Worm (Caenorhabditis elegans) whole organism, late embryonic: ENCODE measurements around the gene oatr-1.

Source experiments
- T23F11.4 ChIP-seq: fragments of 200-800 bp; sonication (Bioruptor generic); optimal IDR thresholded peaks from 2 replicates; lab custom pipeline; 2018; ENCODE audit warnings: mild to moderate bottlenecking, missing genetic modification characterization, missing compliant biosample characterization
- ama-1 ChIP-seq: fragments of 150-350 bp; optimal IDR thresholded peaks from 2 replicates; lab custom pipeline; 2014
- elt-2 ChIP-seq: sonication (generic microtip); optimal IDR thresholded peaks from 2 replicates; lab custom pipeline; 2016; ENCODE audit warnings: missing genetic modification reagents, missing genetic modification characterization, missing compliant biosample characterization
- fkh-10 ChIP-seq: fragments of 150-350 bp; optimal IDR thresholded peaks from 2 replicates; lab custom pipeline; 2014; ENCODE audit warnings: missing biosample characterization, missing genetic modification reagents, missing genetic modification characterization
- madf-2 ChIP-seq: sonication (generic microtip); optimal IDR thresholded peaks from 2 replicates; lab custom pipeline; 2017; ENCODE audit warnings: missing genetic modification characterization, missing compliant biosample characterization
- syd-9 ChIP-seq: sonication (generic microtip); optimal IDR thresholded peaks from 2 replicates; lab custom pipeline; 2016; ENCODE audit warnings: mild to moderate bottlenecking, missing genetic modification characterization, moderate library complexity, missing compliant biosample characterization

DNA sequence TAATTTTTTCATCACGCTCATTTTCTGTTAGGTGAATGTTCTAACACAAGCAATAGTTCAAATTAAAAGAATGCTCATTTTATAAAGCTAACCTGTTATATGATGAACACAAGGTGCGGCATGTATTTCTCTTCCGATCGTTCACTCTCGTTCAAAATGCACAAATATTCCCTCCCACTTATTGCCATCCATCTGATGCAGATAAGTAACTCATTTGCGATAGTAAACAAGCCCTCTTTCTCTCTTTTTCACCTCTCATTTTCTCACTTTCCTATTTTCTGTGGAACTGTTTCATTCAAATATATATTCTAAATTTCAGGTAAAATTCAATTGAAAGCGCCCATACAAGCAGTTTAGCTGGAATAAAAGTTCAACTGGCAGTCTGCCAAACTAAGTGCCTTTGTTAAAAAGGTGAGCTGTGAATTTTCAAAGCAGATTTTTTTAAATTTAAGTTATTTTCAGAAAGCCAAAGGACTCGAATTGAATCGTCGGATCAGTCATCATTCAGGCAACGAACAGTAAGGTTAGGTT lies 49.9 kb downstream of the oatr-1 start, which contains the start of the genes trmt-10C.2 and C56G2.22:
- TF ChIP-seq ama-1 (lab: Kevin White, UChicago) (no peak), madf-2 (tag; lab: Kevin White, UChicago) (no peak), syd-9 (tag; lab: Kevin White, UChicago) (no peak), T23F11.4 (no peak), fkh-10 (no peak), elt-2 (tag; lab: Kevin White, UChicago) (peak; percentile 6)
